Worm (Caenorhabditis elegans) whole organism, L1 larva: ENCODE results near the gene osm-1.

ENCODE experiments used
- C34B4.2 ChIP-seq: sonication (generic microtip); optimal IDR thresholded peaks from 2 replicates; lab custom pipeline; 2017; ENCODE audit warnings: mild to moderate bottlenecking, missing genetic modification characterization, missing compliant biosample characterization
- aha-1 ChIP-seq: fragments of 150-350 bp; optimal IDR thresholded peaks from 2 replicates; lab custom pipeline; 2014; ENCODE audit warnings: missing biosample characterization, missing genetic modification characterization
- ama-1 ChIP-seq: fragments of 150-350 bp; optimal IDR thresholded peaks from 2 replicates; lab custom pipeline; 2014
- blmp-1 ChIP-seq: fragments of 150-350 bp; optimal IDR thresholded peaks from 2 replicates; lab custom pipeline; 2014; ENCODE audit warnings: missing biosample characterization, missing genetic modification characterization
- ceh-63 ChIP-seq: fragments of 200-800 bp; sonication (Bioruptor generic); optimal IDR thresholded peaks from 2 replicates; lab custom pipeline; 2018; ENCODE audit warnings: mild to moderate bottlenecking, missing genetic modification characterization, missing compliant biosample characterization
- ceh-8 ChIP-seq: fragments of 200-800 bp; sonication (Bioruptor generic); optimal IDR thresholded peaks from 2 replicates; lab custom pipeline; 2018; ENCODE audit warnings: mild to moderate bottlenecking, missing genetic modification characterization, moderate library complexity, missing compliant biosample characterization
- ceh-88 ChIP-seq: fragments of 200-800 bp; sonication (Bioruptor generic); IDR thresholded peaks from 2 replicates; pipeline ENCODE4 v1.3.6; 2022; ENCODE audit warnings: missing genetic modification characterization, missing compliant biosample characterization
- dsc-1 ChIP-seq: sonication (generic microtip); optimal IDR thresholded peaks from 2 replicates; lab custom pipeline; 2016; ENCODE audit warnings: mild to moderate bottlenecking, missing genetic modification characterization, missing compliant biosample characterization
- efl-3 ChIP-seq: fragments of 200-800 bp; sonication (Bioruptor generic); optimal IDR thresholded peaks from 2 replicates; lab custom pipeline; 2018; ENCODE audit warnings: mild to moderate bottlenecking, missing genetic modification characterization, missing compliant biosample characterization
- egl-13 ChIP-seq: sonication (generic microtip); optimal IDR thresholded peaks from 2 replicates; lab custom pipeline; 2016; ENCODE audit warnings: missing genotype, missing genetic modification reagents, missing genetic modification characterization, missing compliant biosample characterization
- egl-27 ChIP-seq, 2 experiments: fragments of 150-350 bp in 1 of 2; sonication (generic microtip); optimal IDR thresholded peaks; 3 replicates each; lab custom pipeline; 2017 to 2018; ENCODE audit warnings: missing biosample characterization in 2 of 2, missing genetic modification characterization in 2 of 2, missing genetic modification reagents in 2 of 2
- elt-2 ChIP-seq: sonication (generic microtip); optimal IDR thresholded peaks from 2 replicates; lab custom pipeline; 2016; ENCODE audit warnings: missing genetic modification characterization, mild to moderate bottlenecking, inconsistent platforms, missing compliant biosample characterization, missing genetic modification reagents
- elt-3 ChIP-seq, 6 experiments: fragments of 150-350 bp in 1 of 6; sonication (generic microtip); optimal IDR thresholded peaks; 2 replicates each; lab custom pipeline; 2017 to 2018; ENCODE audit warnings: missing biosample characterization in 6 of 6, missing genetic modification characterization in 6 of 6, inconsistent platforms in 1 of 6
- fkh-10 ChIP-seq: sonication (generic microtip); optimal IDR thresholded peaks from 2 replicates; lab custom pipeline; 2017; ENCODE audit warnings: missing biosample characterization, missing genetic modification reagents, missing genetic modification characterization
- fkh-8 ChIP-seq: sonication (generic microtip); optimal IDR thresholded peaks from 2 replicates; lab custom pipeline; 2016; ENCODE audit warnings: mild to moderate bottlenecking, missing genetic modification characterization, missing compliant biosample characterization
- hpl-2 ChIP-seq: fragments of 150-350 bp; optimal IDR thresholded peaks from 2 replicates; lab custom pipeline; 2014; ENCODE audit warnings: missing biosample characterization, missing genetic modification reagents, missing genetic modification characterization
- irx-1 ChIP-seq: sonication (generic microtip); optimal IDR thresholded peaks from 2 replicates; lab custom pipeline; 2016; ENCODE audit warnings: missing genetic modification characterization, missing compliant biosample characterization
- jun-1 ChIP-seq: fragments of 150-350 bp; optimal IDR thresholded peaks from 2 replicates; lab custom pipeline; 2014; ENCODE audit warnings: missing biosample characterization, missing genetic modification reagents, missing genetic modification characterization
- lin-14 ChIP-seq: fragments of 200-800 bp; sonication (Bioruptor generic); optimal IDR thresholded peaks from 2 replicates; lab custom pipeline; 2018; ENCODE audit warnings: mild to moderate bottlenecking, missing genetic modification characterization, moderate library complexity, missing compliant biosample characterization
- lin-15B ChIP-seq: fragments of 150-350 bp; sonication (generic microtip); optimal IDR thresholded peaks from 3 replicates; lab custom pipeline; 2014; ENCODE audit warnings: missing biosample characterization, missing genetic modification characterization
- lin-35 ChIP-seq, 2 experiments: fragments of 150-350 bp; optimal IDR thresholded peaks; 2 replicates each; lab custom pipeline; 2014; ENCODE audit warnings: missing biosample characterization in 2 of 2, missing genetic modification characterization in 2 of 2, missing genetic modification reagents in 2 of 2
- lir-3 ChIP-seq: sonication (generic microtip); optimal IDR thresholded peaks from 2 replicates; lab custom pipeline; 2016; ENCODE audit warnings: mild to moderate bottlenecking, missing genetic modification characterization, moderate library complexity, missing compliant biosample characterization; ENCODE audit not compliant: poor library complexity
- mdl-1 ChIP-seq, 2 experiments: fragments of 150-350 bp; optimal IDR thresholded peaks; 2 replicates each; lab custom pipeline; 2014 to 2017; ENCODE audit warnings: missing biosample characterization in 2 of 2, missing genetic modification characterization in 2 of 2, inconsistent platforms in 1 of 2
- mef-2 ChIP-seq: fragments of 150-350 bp; optimal IDR thresholded peaks from 2 replicates; lab custom pipeline; 2014; ENCODE audit warnings: missing biosample characterization, missing genetic modification characterization
- nhr-12 ChIP-seq: sonication (generic microtip); optimal IDR thresholded peaks from 2 replicates; lab custom pipeline; 2017; ENCODE audit warnings: missing biosample characterization, missing genetic modification characterization
- nhr-19 ChIP-seq: fragments of 200-800 bp; sonication (Bioruptor generic); conservative IDR thresholded peaks from 2 replicates; pipeline ENCODE4 v1.3.6; 2022; ENCODE audit warnings: missing genetic modification characterization, missing compliant biosample characterization
- nhr-20 ChIP-seq: sonication (generic microtip); optimal IDR thresholded peaks from 2 replicates; lab custom pipeline; 2016; ENCODE audit warnings: mild to moderate bottlenecking, missing genetic modification characterization, missing compliant biosample characterization
- nhr-237 ChIP-seq: fragments of 150-350 bp; optimal IDR thresholded peaks from 2 replicates; lab custom pipeline; 2014; ENCODE audit warnings: missing biosample characterization, missing genetic modification characterization
- nhr-71 ChIP-seq: sonication (generic microtip); optimal IDR thresholded peaks from 2 replicates; lab custom pipeline; 2016; ENCODE audit warnings: mild to moderate bottlenecking, missing genetic modification characterization, moderate library complexity, missing compliant biosample characterization
- nhr-77 ChIP-seq: fragments of 150-350 bp; optimal IDR thresholded peaks from 2 replicates; lab custom pipeline; 2014; ENCODE audit warnings: missing biosample characterization, missing genetic modification characterization
- nhr-84 ChIP-seq: sonication (generic microtip); optimal IDR thresholded peaks from 2 replicates; lab custom pipeline; 2017; ENCODE audit warnings: missing biosample characterization, missing genetic modification characterization
- nhr-85 ChIP-seq: sonication (generic microtip); peaks from one replicate; lab custom pipeline; 2016; ENCODE audit warnings: missing genetic modification characterization, inconsistent platforms, missing compliant biosample characterization
- nhr-90 ChIP-seq: sonication (generic microtip); optimal IDR thresholded peaks from 2 replicates; lab custom pipeline; 2016; ENCODE audit warnings: mild to moderate bottlenecking, missing genetic modification characterization, missing compliant biosample characterization; ENCODE audit not compliant: poor library complexity
- pax-3 ChIP-seq: fragments of 200-800 bp; sonication (Bioruptor generic); optimal IDR thresholded peaks from 2 replicates; lab custom pipeline; 2018; ENCODE audit warnings: mild to moderate bottlenecking, missing genetic modification characterization, moderate library complexity, missing compliant biosample characterization
- rnt-1 ChIP-seq: sonication (generic microtip); optimal IDR thresholded peaks from 2 replicates; lab custom pipeline; 2016; ENCODE audit warnings: mild to moderate bottlenecking, missing genetic modification characterization, moderate library complexity, missing compliant biosample characterization
- skn-1 ChIP-seq: fragments of 150-350 bp; optimal IDR thresholded peaks from 2 replicates; lab custom pipeline; 2014; ENCODE audit warnings: missing biosample characterization, missing genetic modification characterization
- snu-23 ChIP-seq: sonication (generic microtip); optimal IDR thresholded peaks from 2 replicates; lab custom pipeline; 2016; ENCODE audit warnings: missing genetic modification characterization, missing compliant biosample characterization
- sox-4 ChIP-seq: sonication (generic microtip); optimal IDR thresholded peaks from 2 replicates; lab custom pipeline; 2016; ENCODE audit warnings: missing genetic modification characterization, missing compliant biosample characterization
- sptf-1 ChIP-seq: fragments of 150-350 bp; optimal IDR thresholded peaks from 2 replicates; lab custom pipeline; 2014; ENCODE audit warnings: missing biosample characterization, missing genetic modification characterization
- sup-37 ChIP-seq: fragments of 200-800 bp; sonication (Bioruptor generic); optimal IDR thresholded peaks from 2 replicates; lab custom pipeline; 2018; ENCODE audit warnings: mild to moderate bottlenecking, missing genetic modification characterization, missing compliant biosample characterization
- swsn-7 ChIP-seq: sonication (generic microtip); optimal IDR thresholded peaks from 2 replicates; lab custom pipeline; 2016; ENCODE audit warnings: missing genetic modification characterization, missing compliant biosample characterization
- tbx-2 ChIP-seq: sonication (generic microtip); optimal IDR thresholded peaks from 2 replicates; lab custom pipeline; 2016; ENCODE audit warnings: missing genetic modification characterization, missing compliant biosample characterization
- unc-62 ChIP-seq: fragments of 150-350 bp; optimal IDR thresholded peaks from 2 replicates; lab custom pipeline; 2014; ENCODE audit warnings: missing biosample characterization, missing genetic modification reagents, missing genetic modification characterization
- vab-15 ChIP-seq: sonication (generic microtip); optimal IDR thresholded peaks from 2 replicates; lab custom pipeline; 2017; ENCODE audit warnings: missing genotype, mild to moderate bottlenecking, missing genetic modification characterization, missing compliant biosample characterization
- xbp-1 ChIP-seq: sonication (generic microtip); optimal IDR thresholded peaks from 2 replicates; lab custom pipeline; 2016; ENCODE audit warnings: missing genetic modification characterization, missing compliant biosample characterization
- ztf-11 ChIP-seq, 2 experiments: sonication (generic microtip); optimal IDR thresholded peaks; 2 replicates each; lab custom pipeline; 2016 to 2017; ENCODE audit warnings: missing genetic modification characterization in 2 of 2, missing biosample characterization in 1 of 2, missing compliant biosample characterization in 1 of 2

osm-1 gene

DNA sequence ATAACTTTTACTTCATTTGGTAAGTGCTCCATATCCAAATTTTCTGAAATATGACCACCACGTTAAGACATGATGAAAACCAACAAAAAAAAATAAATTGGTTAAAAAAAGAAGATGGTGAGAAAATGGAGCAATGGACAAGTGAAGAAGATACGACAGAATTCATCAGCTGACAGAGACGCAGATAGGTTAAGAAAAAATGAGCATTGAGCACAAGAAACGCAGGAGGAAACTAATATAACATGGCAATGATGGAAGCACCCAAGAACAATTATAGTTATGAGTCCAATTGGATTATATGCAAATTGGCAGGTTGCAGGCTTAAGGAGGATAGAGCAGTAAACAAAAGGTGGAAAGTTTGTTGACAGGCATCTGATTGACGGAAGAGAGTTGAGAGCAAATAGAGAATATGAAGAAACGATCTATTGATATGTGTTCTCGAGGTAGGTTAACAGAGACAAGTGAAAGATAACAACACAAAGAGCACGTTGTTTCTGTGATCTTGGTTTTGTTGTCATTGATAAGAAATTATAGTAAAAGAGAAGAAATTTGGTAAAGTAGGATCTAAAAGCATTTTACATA lies 13.5 kb downstream of the osm-1 start, which contains the start of gene K08B5.2 (continued):
- TF ChIP-seq ama-1 (lab: Kevin White, UChicago): no peak
- TF ChIP-seq lin-14: peak; percentile 64
- TF ChIP-seq sox-4 (tag; lab: Kevin White, UChicago): no peak
- no peak for TF ChIP-seq nhr-84 (tag; lab: Kevin White, UChicago)
- TF ChIP-seq ceh-8 (GFP tag; lab: Kevin White, UChicago): peak; percentile 9
- TF ChIP-seq pax-3 (tag; lab: Kevin White, UChicago): no peak
- TF ChIP-seq skn-1 (tag; lab: Kevin White, UChicago): no peak
- TF ChIP-seq elt-2 (tag; lab: Kevin White, UChicago): peak; percentile 46
- TF ChIP-seq nhr-20 (tag; lab: Kevin White, UChicago): peak; percentile 25

- TF ChIP-seq lin-14 (peak; percentile 56), sox-4 (tag; lab: Kevin White, UChicago) (no peak), egl-13 (tag; lab: Kevin White, UChicago) (no peak), nhr-77 (tag; lab: Kevin White, UChicago) (no peak), nhr-85 (peak; percentile 89), lin-35 (GFP tag; optimal IDR thresholded peaks at IDR 0.05; lab: Kevin White, UChicago) (no peak), snu-23 (no peak), blmp-1 (peak; percentile 93), xbp-1 (tag; lab: Kevin White, UChicago) (no peak), sptf-1 (tag; lab: Kevin White, UChicago) (no peak)
These were observed 15.3 kb downstream of the osm-1 start for ce11 chrX:16555726-16556125.

- TF ChIP-seq blmp-1 (peak; percentile 50), elt-2 (tag; lab: Kevin White, UChicago) (no peak), dsc-1 (tag; lab: Kevin White, UChicago) (peak; percentile 40), lir-3 (tag; lab: Kevin White, UChicago) (no peak), egl-13 (tag; lab: Kevin White, UChicago) (no peak), sup-37 (GFP tag; lab: Kevin White, UChicago) (no peak), elt-3 (tag; optimal IDR thresholded peaks at IDR 0.05; lab: Kevin White, UChicago) (peak in 4 of 6 experiments; percentile 18 to 69 (median 52)), nhr-85 (peak; percentile 42), ztf-11 (tag; optimal IDR thresholded peaks at IDR 0.05; lab: Kevin White, UChicago) (no peak), lin-14 (peak; percentile 13), nhr-12 (tag; lab: Kevin White, UChicago) (no peak), aha-1 (tag; lab: Kevin White, UChicago) (no peak), egl-27 (tag; optimal IDR thresholded peaks at IDR 0.05; lab: Kevin White, UChicago) (no peak)
These were observed 17.6 kb downstream of the osm-1 start, which contains the start of gene K08B5.1 for ce11 chrX:16558117-16558516. Gene K08B5.1 (plus strand): TSS chrX:16558434.

DNA sequence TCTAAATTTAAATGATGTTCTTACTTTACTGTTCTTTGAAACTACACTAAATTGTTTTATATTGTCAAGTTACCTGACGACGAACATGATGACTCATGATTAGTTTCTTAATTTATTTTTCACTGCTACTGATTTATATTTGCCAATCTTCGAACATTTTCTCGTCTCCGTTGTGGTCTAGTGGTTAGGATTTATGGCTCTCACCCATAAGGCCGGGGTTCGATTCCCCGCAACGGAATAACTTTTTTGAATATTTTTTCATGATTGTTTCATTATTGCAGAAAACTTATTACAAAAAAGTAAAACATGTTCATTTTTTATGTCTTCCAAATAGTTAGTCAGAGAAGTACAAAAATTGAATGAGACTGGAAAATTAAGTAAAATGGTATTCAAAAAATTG lies 18.3 kb downstream of the osm-1 start:
- TF ChIP-seq elt-2 (tag; lab: Kevin White, UChicago) (peak; percentile 13), hpl-2 (GFP tag; lab: Kevin White, UChicago) (no peak), fkh-10 (GFP tag; lab: Kevin White, UChicago) (no peak), ceh-88 (GFP tag; lab: Robert Waterston, UW) (no peak), rnt-1 (peak; percentile 17), swsn-7 (peak; percentile 16), nhr-20 (tag; lab: Kevin White, UChicago) (peak; percentile 51), fkh-8 (tag; lab: Kevin White, UChicago) (no peak), tbx-2 (tag; lab: Kevin White, UChicago) (peak; percentile 4), lin-14 (peak; percentile 41), nhr-19 (GFP tag; lab: Robert Waterston, UW) (peak; percentile 42), nhr-71 (tag; lab: Kevin White, UChicago) (peak; percentile 54), mdl-1 (tag; optimal IDR thresholded peaks at IDR 0.05; lab: Kevin White, UChicago) (no peak), irx-1 (peak; percentile 10), efl-3 (no peak), jun-1 (peak; percentile 23), vab-15 (tag; lab: Kevin White, UChicago) (no peak), C34B4.2 (tag; lab: Kevin White, UChicago) (no peak), mef-2 (tag; lab: Kevin White, UChicago) (no peak), nhr-90 (peak; percentile 62), unc-62 (GFP tag; lab: Kevin White, UChicago) (no peak), nhr-237 (tag; lab: Kevin White, UChicago) (no peak), lin-15B (tag; lab: Kevin White, UChicago) (no peak), ceh-63 (GFP tag; lab: Kevin White, UChicago) (no peak), skn-1 (tag; lab: Kevin White, UChicago) (no peak), xbp-1 (tag; lab: Kevin White, UChicago) (no peak)
